Worm (Caenorhabditis elegans): ENCODE results near the gene F56A8.8.

DNA sequence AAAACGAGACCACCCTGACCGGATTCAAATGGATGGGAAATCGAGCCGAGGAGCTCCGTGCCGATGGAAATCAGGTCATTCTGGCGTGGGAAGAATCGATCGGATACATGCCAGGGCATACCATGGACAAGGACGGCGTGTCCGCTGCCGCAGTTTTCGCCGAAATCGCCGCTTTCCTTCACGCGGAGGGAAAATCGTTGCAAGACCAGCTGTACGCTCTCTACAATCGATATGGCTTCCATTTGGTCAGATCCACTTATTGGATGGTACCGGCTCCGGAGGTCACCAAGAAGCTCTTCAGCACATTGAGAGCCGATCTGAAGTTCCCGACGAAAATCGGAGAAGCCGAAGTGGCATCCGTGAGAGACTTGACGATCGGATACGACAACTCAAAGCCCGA, 16.5 kb downstream of the F56A8.8 start:
- no peak for TF ChIP-seq K02D7.2 (tag; optimal IDR thresholded peaks at IDR 0.05)
- no peak for TF ChIP-seq unc-55 (GFP tag; optimal IDR thresholded peaks at IDR 0.05)
- no peak for TF ChIP-seq fax-1 (tag; optimal IDR thresholded peaks at IDR 0.05)
- no peak for TF ChIP-seq ceh-22 (tag; optimal IDR thresholded peaks at IDR 0.05)
- no peak for TF ChIP-seq C38D4.7 (GFP tag; optimal IDR thresholded peaks at IDR 0.05)
- TF ChIP-seq ahr-1 (tag; optimal IDR thresholded peaks at IDR 0.05): no peak
- TF ChIP-seq nhr-11 (tag; optimal IDR thresholded peaks at IDR 0.05): no peak
- TF ChIP-seq ceh-45 (GFP tag; IDR thresholded peaks at IDR 0.05): no peak
- no peak for TF ChIP-seq F13H6.1 (tag; optimal IDR thresholded peaks at IDR 0.05)
- TF ChIP-seq unc-86 (tag; optimal IDR thresholded peaks at IDR 0.05): no peak
- TF ChIP-seq tbx-7 (tag; optimal IDR thresholded peaks at IDR 0.05): no peak
- TF ChIP-seq elt-2 (tag; optimal IDR thresholded peaks at IDR 0.05): no peak
- TF ChIP-seq madf-2 (tag; optimal IDR thresholded peaks at IDR 0.05): no peak
- no peak for TF ChIP-seq tbx-2 (tag; optimal IDR thresholded peaks at IDR 0.05)

Measured in whole organism, late embryonic.